Fruit fly (Drosophila melanogaster): ENCODE results near the gene CG16815.

CG16815 gene

DNA sequence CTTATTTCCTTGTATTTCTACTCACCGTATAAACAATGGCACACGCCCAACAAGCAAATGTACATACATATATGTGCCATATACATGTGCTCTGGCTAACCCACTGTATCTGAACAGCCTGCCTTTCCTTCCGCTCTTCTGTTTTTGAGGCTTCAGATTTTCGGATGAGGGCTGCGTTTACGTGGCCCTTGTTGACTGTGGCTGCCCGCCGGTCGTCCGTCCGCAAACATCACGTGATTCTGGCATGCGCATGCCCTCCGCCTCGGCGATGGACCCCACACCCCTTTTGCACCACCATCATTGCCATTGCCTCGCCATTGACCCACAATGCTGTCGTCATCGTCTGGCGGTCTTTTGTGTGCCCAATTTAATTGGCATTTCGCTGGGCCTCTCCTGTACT is 24.4 kb upstream of the CG16815 start (continued):
- TF ChIP-seq odd (GFP tag; optimal IDR thresholded peaks at IDR 0.05), result peak; percentile 6
- TF ChIP-seq lov (optimal IDR thresholded peaks at IDR 0.05), result no peak
- peak; percentile 66; the same call in 1 of the 3 replicates for TF ChIP-seq lov (GFP tag; IDR thresholded peaks at IDR 0.05)
- no peak for TF ChIP-seq cato (GFP tag; optimal IDR thresholded peaks at IDR 0.05; ENCODE audit: borderline replicate concordance)
- TF ChIP-seq dpn (GFP tag; optimal IDR thresholded peaks at IDR 0.05), result no peak
- TF ChIP-seq sim (GFP tag; IDR thresholded peaks at IDR 0.05), result no peak
- TF ChIP-seq Adf1 (GFP tag; IDR thresholded peaks at IDR 0.05), result peak; percentile 36; the same call in 1 of the 2 replicates
- TF ChIP-seq CG6765 (GFP tag; optimal IDR thresholded peaks at IDR 0.05), result no peak
- TF ChIP-seq CG18476 (GFP tag; optimal IDR thresholded peaks at IDR 0.05), result no peak
- 0 out of 2 replicates have a peak, but pooled peaks have one; percentile 21 for TF ChIP-seq chm (GFP tag; IDR thresholded peaks at IDR 0.05)
- no peak for TF ChIP-seq exex (tag; optimal IDR thresholded peaks at IDR 0.05)
- no peak for TF ChIP-seq CG18262 (tag; optimal IDR thresholded peaks at IDR 0.05)
- no peak for TF ChIP-seq CG8359 (GFP tag; optimal IDR thresholded peaks at IDR 0.05; ENCODE audit: borderline replicate concordance)
- no peak for TF ChIP-seq CG7372 (GFP tag; IDR thresholded peaks at IDR 0.05)
- TF ChIP-seq p53 (GFP tag; optimal IDR thresholded peaks at IDR 0.05), result peak; percentile 25
- TF ChIP-seq NFAT (GFP tag; IDR thresholded peaks at IDR 0.05), result no peak
- peak; percentile 23 for TF ChIP-seq dmrt99B (tag; optimal IDR thresholded peaks at IDR 0.05)
- no peak for TF ChIP-seq D (optimal IDR thresholded peaks at IDR 0.05)
- peak; percentile 37 for TF ChIP-seq D (GFP tag; optimal IDR thresholded peaks at IDR 0.05)
- TF ChIP-seq gsb (GFP tag; IDR thresholded peaks at IDR 0.05), result no peak
- no peak for TF ChIP-seq CG1602 (GFP tag; optimal IDR thresholded peaks at IDR 0.05)
- no peak for TF ChIP-seq sima (GFP tag; optimal IDR thresholded peaks at IDR 0.05)
- no peak for TF ChIP-seq eve (GFP tag; optimal IDR thresholded peaks at IDR 0.05)
- no peak for TF ChIP-seq hb (GFP tag; IDR thresholded peaks at IDR 0.05; ENCODE audit: partially characterized antibody)
- no peak for TF ChIP-seq CG4404 (GFP tag; IDR thresholded peaks at IDR 0.05)
- no peak for TF ChIP-seq z (GFP tag; IDR thresholded peaks at IDR 0.05)
- TF ChIP-seq twi (tag; optimal IDR thresholded peaks at IDR 0.05), result peak; percentile 46
- TF ChIP-seq CrebB (tag; optimal IDR thresholded peaks at IDR 0.05), result peak; percentile 54
- peak; percentile 4 for TF ChIP-seq CG17829 (tag; optimal IDR thresholded peaks at IDR 0.05)
- TF ChIP-seq Oli (tag; optimal IDR thresholded peaks at IDR 0.05), result no peak
- TF ChIP-seq CG10147 (GFP tag; optimal IDR thresholded peaks at IDR 0.05), result peak; percentile 3
- TF ChIP-seq CG13296 (GFP tag; optimal IDR thresholded peaks at IDR 0.05), result peak; percentile 37
- TF ChIP-seq HLH54F (GFP tag; optimal IDR thresholded peaks at IDR 0.05), result no peak
- TF ChIP-seq salm (tag; optimal IDR thresholded peaks at IDR 0.05), result no peak
- TF ChIP-seq BtbVII (GFP tag; optimal IDR thresholded peaks at IDR 0.05), result no peak
- peak; percentile 7 for TF ChIP-seq cg (GFP tag; optimal IDR thresholded peaks at IDR 0.05)
- no peak for TF ChIP-seq tna (GFP tag; IDR thresholded peaks at IDR 0.05; ENCODE audit: partially characterized antibody)
- TF ChIP-seq PHDP (tag; optimal IDR thresholded peaks at IDR 0.05), result peak; percentile 29
- TF ChIP-seq zfh2 (GFP tag; optimal IDR thresholded peaks at IDR 0.05), result no peak
- TF ChIP-seq so (GFP tag; IDR thresholded peaks at IDR 0.05), result peak; percentile 51; the same call in 1 of the 3 replicates
- peak; percentile 71 for TF ChIP-seq mirr (GFP tag; optimal IDR thresholded peaks at IDR 0.05)
- TF ChIP-seq bbx (GFP tag; IDR thresholded peaks at IDR 0.05; ENCODE audit: partially characterized antibody), result no peak
- TF ChIP-seq lilli (GFP tag; optimal IDR thresholded peaks at IDR 0.05), result no peak
- peak; percentile 57 for TF ChIP-seq CG4328 (GFP tag; optimal IDR thresholded peaks at IDR 0.05)
- peak; percentile 38 for TF ChIP-seq bcd (GFP tag; optimal IDR thresholded peaks at IDR 0.05)
- no peak for TF ChIP-seq sug (tag; optimal IDR thresholded peaks at IDR 0.05)
- peak; percentile 17 for TF ChIP-seq lab (GFP tag; optimal IDR thresholded peaks at IDR 0.05)
- peak in 1 of 2 experiments; percentile 12 for TF ChIP-seq Trl (optimal IDR thresholded peaks at IDR 0.05)
- TF ChIP-seq Trl (GFP tag; optimal IDR thresholded peaks at IDR 0.05), result peak; percentile 32
- no peak for TF ChIP-seq ems (GFP tag; optimal IDR thresholded peaks at IDR 0.05)
- TF ChIP-seq Xrp1 (GFP tag; IDR thresholded peaks at IDR 0.05), result peak; percentile 44; the same call in 1 of the 2 replicates
- peak; percentile 57 for TF ChIP-seq sens (GFP tag)

Data from whole organism, embryonic.